Fruit fly (Drosophila melanogaster) whole organism, embryonic: ENCODE measurements around the gene CG43367.

Experiments used
- Asciz ChIP-seq: fragments of 200-800 bp; sonication (Bioruptor generic); optimal IDR thresholded peaks from 2 replicates; lab custom pipeline; 2017; ENCODE audit warnings: missing biosample characterization, mild to moderate bottlenecking, missing genetic modification characterization, missing genetic modification reagents
- Blimp-1 ChIP-seq: fragments of 200-800 bp; sonication (Bioruptor generic); optimal IDR thresholded peaks from 3 replicates; lab custom pipeline; 2018; ENCODE audit warnings: missing biosample characterization, missing genetic modification characterization, mild to moderate bottlenecking, moderate library complexity, missing genetic modification reagents
- CG10147 ChIP-seq: fragments of 200-800 bp; sonication (Bioruptor generic); optimal IDR thresholded peaks from 2 replicates; lab custom pipeline; 2019; ENCODE audit warnings: missing biosample characterization, mild to moderate bottlenecking, missing genetic modification characterization, moderate library complexity
- CG10209 ChIP-seq: fragments of 200-800 bp; sonication (Bioruptor generic); optimal IDR thresholded peaks from 3 replicates; lab custom pipeline; 2017; ENCODE audit warnings: missing biosample characterization, mild to moderate bottlenecking, missing genetic modification characterization, missing genetic modification reagents
- CG10462 ChIP-seq: fragments of 200-800 bp; sonication (Bioruptor generic); optimal IDR thresholded peaks from 2 replicates; lab custom pipeline; 2016; ENCODE audit warnings: missing biosample characterization, missing genetic modification characterization
- CG11723 ChIP-seq: fragments of 200-800 bp; sonication (Bioruptor generic); optimal IDR thresholded peaks from 2 replicates; lab custom pipeline; 2017; ENCODE audit warnings: missing biosample characterization, mild to moderate bottlenecking, missing genetic modification characterization
- CG16815 ChIP-seq: fragments of 200-800 bp; sonication (Bioruptor generic); optimal IDR thresholded peaks from 3 replicates; lab custom pipeline; 2017; ENCODE audit warnings: missing biosample characterization, mild to moderate bottlenecking, missing genetic modification characterization
- CG17568 ChIP-seq: fragments of 200-800 bp; sonication (Bioruptor generic); optimal IDR thresholded peaks from 2 replicates; lab custom pipeline; 2018; ENCODE audit warnings: missing biosample characterization, mild to moderate bottlenecking, missing genetic modification characterization, moderate library complexity
- CG31441 ChIP-seq: fragments of 200-800 bp; sonication (Bioruptor generic); IDR thresholded peaks from 2 replicates; pipeline ENCODE4 v1.3.6; 2022; ENCODE audit warnings: missing biosample characterization, missing genetic modification characterization
- CG3163 ChIP-seq: fragments of 200-800 bp; sonication (Bioruptor generic); optimal IDR thresholded peaks from 3 replicates; lab custom pipeline; 2016; ENCODE audit warnings: missing biosample characterization, missing genetic modification characterization
- CG5180 ChIP-seq: fragments of 200-800 bp; sonication (Bioruptor generic); optimal IDR thresholded peaks from 3 replicates; lab custom pipeline; 2017; ENCODE audit warnings: missing biosample characterization, missing genetic modification characterization, mild to moderate bottlenecking, moderate library complexity, missing genetic modification reagents
- CG6791 ChIP-seq: fragments of 200-800 bp; sonication (Bioruptor generic); IDR thresholded peaks from 3 replicates; pipeline ENCODE4 v1.3.6; 2022; ENCODE audit warnings: missing biosample characterization, missing genetic modification characterization; ENCODE audit not compliant: partially characterized antibody
- CTCF ChIP-seq: fragments of 200-800 bp; sonication (Bioruptor generic); optimal IDR thresholded peaks from 2 replicates; lab custom pipeline; 2017; ENCODE audit warnings: missing biosample characterization, mild to moderate bottlenecking, missing genetic modification characterization, moderate library complexity
- Dll ChIP-seq: fragments of 200-800 bp; sonication (Bioruptor generic); IDR thresholded peaks from 4 replicates; pipeline ENCODE4 v1.3.6; 2022; ENCODE audit warnings: missing biosample characterization, missing genetic modification characterization; ENCODE audit not compliant: partially characterized antibody
- Dp ChIP-seq: fragments of 200-800 bp; sonication (Bioruptor generic); optimal IDR thresholded peaks from 2 replicates; lab custom pipeline; 2018; ENCODE audit warnings: missing biosample characterization, mild to moderate bottlenecking, missing genetic modification characterization, moderate library complexity
- Drgx ChIP-seq: fragments of 200-800 bp; sonication (Bioruptor generic); IDR thresholded peaks from 2 replicates; pipeline ENCODE4 v1.3.6; 2022; ENCODE audit warnings: missing biosample characterization, missing genetic modification characterization
- E2f1 ChIP-seq: fragments of 200-800 bp; sonication (Bioruptor generic); IDR thresholded peaks from 2 replicates; pipeline ENCODE4 v1.3.6; 2022; ENCODE audit warnings: missing biosample characterization, missing genetic modification characterization
- HLHmδ ChIP-seq: fragments of 200-800 bp; sonication (Bioruptor generic); optimal IDR thresholded peaks from 2 replicates; lab custom pipeline; 2018; ENCODE audit warnings: missing biosample characterization, mild to moderate bottlenecking, missing genetic modification characterization, moderate library complexity
- Hr39 ChIP-seq: fragments of >200 bp; optimal IDR thresholded peaks from 2 replicates; lab custom pipeline; 2017
- Hsf ChIP-seq: fragments of 200-800 bp; sonication (Bioruptor generic); optimal IDR thresholded peaks from 3 replicates; lab custom pipeline; 2016; ENCODE audit warnings: missing biosample characterization, missing genetic modification characterization
- Jarid2 ChIP-seq: fragments of 200-800 bp; sonication (Bioruptor generic); optimal IDR thresholded peaks from 3 replicates; lab custom pipeline; 2017; ENCODE audit warnings: mild to moderate bottlenecking, missing biosample characterization, missing genetic modification reagents, missing genetic modification characterization
- Lim3 ChIP-seq: fragments of 200-800 bp; sonication (Bioruptor generic); IDR thresholded peaks from 2 replicates; pipeline ENCODE4 v1.3.6; 2022; ENCODE audit warnings: missing biosample characterization, missing genetic modification characterization
- Myb ChIP-seq: fragments of 200-800 bp; sonication (Bioruptor generic); optimal IDR thresholded peaks from 2 replicates; lab custom pipeline; 2016; ENCODE audit warnings: missing biosample characterization, missing genetic modification characterization
- Opbp ChIP-seq: fragments of 200-800 bp; sonication (Bioruptor generic); IDR thresholded peaks from 3 replicates; pipeline ENCODE4 v1.3.6; 2022; ENCODE audit warnings: missing biosample characterization, missing genetic modification characterization; ENCODE audit not compliant: partially characterized antibody
- Sin3A ChIP-seq: fragments of >200 bp; optimal IDR thresholded peaks from 2 replicates; lab custom pipeline; 2018
- Trl ChIP-seq, 3 experiments: fragments of >200 bp in 2 of 3; fragments of 200-800 bp in 1 of 3; sonication (Bioruptor generic) in 1 of 3; optimal IDR thresholded peaks; 2 replicates in 1 of 3; 3 replicates in 2 of 3; lab custom pipeline; 2016 to 2017; ENCODE audit warnings: missing biosample characterization in 1 of 3, missing genetic modification characterization in 1 of 3
- Xrp1 ChIP-seq: fragments of 200-800 bp; sonication (Bioruptor generic); IDR thresholded peaks from 2 replicates; pipeline ENCODE4 v1.3.6; 2022; ENCODE audit warnings: missing biosample characterization, missing genetic modification characterization
- abd-A ChIP-seq: fragments of 200-800 bp; sonication (Bioruptor generic); optimal IDR thresholded peaks from 3 replicates; lab custom pipeline; 2019; ENCODE audit warnings: missing biosample characterization, mild to moderate bottlenecking, missing genetic modification characterization, moderate library complexity
- amos ChIP-seq: fragments of 200-800 bp; sonication (Bioruptor generic); IDR thresholded peaks from 2 replicates; pipeline ENCODE4 v1.3.6; 2022; ENCODE audit warnings: missing biosample characterization, missing genetic modification characterization; ENCODE audit not compliant: partially characterized antibody
- ara ChIP-seq: fragments of 200-800 bp; sonication (Bioruptor generic); IDR thresholded peaks from 2 replicates; pipeline ENCODE4 v1.3.6; 2022; ENCODE audit warnings: missing biosample characterization, missing genetic modification characterization
- ato ChIP-seq: fragments of 200-800 bp; sonication (Bioruptor generic); IDR thresholded peaks from 2 replicates; pipeline ENCODE4 v1.3.6; 2022; ENCODE audit warnings: missing biosample characterization, missing genetic modification characterization; ENCODE audit not compliant: partially characterized antibody
- bbx ChIP-seq: fragments of 200-800 bp; sonication (Bioruptor generic); IDR thresholded peaks from 2 replicates; pipeline ENCODE4 v1.3.6; 2022; ENCODE audit warnings: missing biosample characterization, missing genetic modification characterization; ENCODE audit not compliant: partially characterized antibody
- chm ChIP-seq: fragments of 200-800 bp; sonication (Bioruptor generic); IDR thresholded peaks from 2 replicates; pipeline ENCODE4 v1.3.6; 2022; ENCODE audit warnings: missing biosample characterization, missing genetic modification characterization
- ci ChIP-seq: fragments of 200-800 bp; sonication (Bioruptor generic); IDR thresholded peaks from 3 replicates; pipeline ENCODE4 v1.3.6; 2022; ENCODE audit warnings: missing biosample characterization, missing genetic modification characterization
- crc ChIP-seq: fragments of 200-800 bp; sonication (Bioruptor generic); optimal IDR thresholded peaks from 2 replicates; lab custom pipeline; 2016; ENCODE audit warnings: missing biosample characterization, missing genetic modification characterization
- ewg ChIP-seq: fragments of 200-800 bp; sonication (Bioruptor generic); optimal IDR thresholded peaks from 3 replicates; lab custom pipeline; 2017; ENCODE audit warnings: mild to moderate bottlenecking, missing biosample characterization, missing genetic modification reagents, missing genetic modification characterization
- gcm ChIP-seq: fragments of 200-800 bp; sonication (Bioruptor generic); optimal IDR thresholded peaks from 2 replicates; lab custom pipeline; 2019; ENCODE audit warnings: missing biosample characterization, mild to moderate bottlenecking, missing genetic modification characterization, moderate library complexity
- ind ChIP-seq: fragments of 200-800 bp; sonication (Bioruptor generic); optimal IDR thresholded peaks from 3 replicates; lab custom pipeline; 2016; ENCODE audit warnings: missing biosample characterization, missing genetic modification characterization
- insv ChIP-seq, 2 experiments: fragments of 200-800 bp; sonication (Bioruptor generic); optimal IDR thresholded peaks; 3 replicates each; lab custom pipeline; 2016 to 2018; ENCODE audit warnings: missing biosample characterization in 2 of 2, missing genetic modification characterization in 2 of 2
- knrl ChIP-seq: fragments of 200-800 bp; sonication (Bioruptor generic); IDR thresholded peaks from 3 replicates; pipeline ENCODE4 v1.3.6; 2022; ENCODE audit warnings: missing biosample characterization, missing genetic modification characterization; ENCODE audit not compliant: partially characterized antibody
- oc ChIP-seq: fragments of 200-800 bp; sonication (Bioruptor generic); optimal IDR thresholded peaks from 2 replicates; lab custom pipeline; 2018; ENCODE audit warnings: missing biosample characterization, mild to moderate bottlenecking, missing genetic modification characterization, moderate library complexity
- otp ChIP-seq: fragments of 200-800 bp; sonication (Bioruptor generic); IDR thresholded peaks from 3 replicates; pipeline ENCODE4, ENCODE4 v1.3.6; 2022; ENCODE audit warnings: missing biosample characterization, missing genetic modification characterization
- prd ChIP-seq, 3 experiments: fragments of >200 bp in 2 of 3; fragments of 200-800 bp in 1 of 3; sonication (Bioruptor generic) in 1 of 3; optimal IDR thresholded peaks in 2 of 3; IDR thresholded peaks in 1 of 3; 2 replicates in 2 of 3; 3 replicates in 1 of 3; pipeline versions ENCODE4 v1.3.6 to Lab custom; 2017 to 2022; ENCODE audit warnings: missing biosample characterization in 1 of 3, missing genetic modification characterization in 1 of 3
- row ChIP-seq: fragments of 200-800 bp; sonication (Bioruptor generic); IDR thresholded peaks from 3 replicates; pipeline ENCODE4 v1.3.6; 2022; ENCODE audit warnings: missing biosample characterization, missing genetic modification characterization
- sens ChIP-seq: fragments of 200-800 bp; sonication (Bioruptor generic); peaks from one replicate; lab custom pipeline; 2016; ENCODE audit warnings: missing biosample characterization, missing genetic modification characterization
- sug ChIP-seq: fragments of 200-800 bp; optimal IDR thresholded peaks from 2 replicates; lab custom pipeline; 2019; ENCODE audit warnings: missing biosample characterization, mild to moderate bottlenecking, missing genetic modification characterization, moderate library complexity
- vvl ChIP-seq: fragments of 200-800 bp; sonication (Bioruptor generic); IDR thresholded peaks from 2 replicates; pipeline ENCODE4 v1.3.6; 2022; ENCODE audit warnings: missing biosample characterization, missing genetic modification characterization
- z ChIP-seq: fragments of 200-800 bp; sonication (Bioruptor generic); IDR thresholded peaks from 3 replicates; pipeline ENCODE4 v1.3.6; 2022; ENCODE audit warnings: missing biosample characterization, missing genetic modification characterization

The CG43367 gene

dm6 chr3L:4262384-4262783 is 68.6 kb downstream of the CG43367 start, which contains the start of the genes CG11586 and VhaM9.7-a (continued):
- TF ChIP-seq ewg (GFP tag; lab: Kevin White, UChicago) (peak; percentile 8), insv (GFP tag; optimal IDR thresholded peaks at IDR 0.05; lab: Kevin White, UChicago) (no peak), crc (GFP tag; lab: Kevin White, UChicago) (no peak), abd-A (tag; lab: Kevin White, UChicago) (peak; percentile 21), Drgx (GFP tag; lab: Robert Waterston, UW) (no peak), bbx (0 out of 2 replicates have a peak, but pooled peaks have one; percentile 9), CTCF (GFP tag; lab: Kevin White, UChicago) (peak; percentile 41), amos (GFP tag; lab: Robert Waterston, UW) (peak; percentile 41; the same call in 1 of the 2 replicates), Dll (GFP tag; lab: Robert Waterston, UW) (peak; percentile 78), CG16815 (GFP tag; lab: Kevin White, UChicago) (no peak), prd (optimal IDR thresholded peaks at IDR 0.05; lab: Kevin White, UChicago) (no peak), prd (GFP tag; IDR thresholded peaks at IDR 0.05; lab: Robert Waterston, UW) (no peak), z (GFP tag; lab: Robert Waterston, UW) (no peak), CG10209 (no peak), Sin3A (peak; percentile 19), ato (GFP tag; lab: Robert Waterston, UW) (0 out of 2 replicates have a peak, but pooled peaks have one; percentile 6), row (GFP tag; lab: Robert Waterston, UW) (peak; percentile 51), Dp (GFP tag; lab: Kevin White, UChicago) (peak; percentile 50), Asciz (GFP tag; lab: Kevin White, UChicago) (no peak), E2f1 (GFP tag; lab: Robert Waterston, UW) (no peak), CG10147 (no peak), Hr39 (no peak), Myb (GFP tag; lab: Kevin White, UChicago) (peak; percentile 68), CG31441 (0 out of 2 replicates have a peak, but pooled peaks have one; percentile 22), CG11723 (no peak), ind (peak; percentile 25), otp (GFP tag; lab: Robert Waterston, UW) (no peak)

- peak; percentile 23; the same call in 1 of the 3 replicates for TF ChIP-seq knrl (GFP tag; lab: Robert Waterston, UW)
- TF ChIP-seq Xrp1 (GFP tag; lab: Robert Waterston, UW): 0 out of 2 replicates have a peak, but pooled peaks have one; percentile 6
- peak; percentile 28 for TF ChIP-seq Jarid2 (GFP tag; lab: Kevin White, UChicago)
- peak; percentile 67 for TF ChIP-seq CG3163 (GFP tag; lab: Kevin White, UChicago)
- peak; percentile 27 for TF ChIP-seq CG10462 (GFP tag; lab: Kevin White, UChicago)
- 0 out of 2 replicates have a peak, but pooled peaks have one; percentile 47 for TF ChIP-seq vvl (GFP tag; lab: Robert Waterston, UW)
- peak in 1 of 2 experiments; percentile 64 for TF ChIP-seq Trl (optimal IDR thresholded peaks at IDR 0.05; lab: Kevin White, UChicago)
- TF ChIP-seq Trl (GFP tag; optimal IDR thresholded peaks at IDR 0.05; lab: Kevin White, UChicago): no peak
- 0 out of 3 replicates have a peak, but pooled peaks have one; percentile 36 for TF ChIP-seq Opbp (GFP tag; lab: Robert Waterston, UW)
- no peak for TF ChIP-seq gcm (GFP tag; lab: Kevin White, UChicago)
- TF ChIP-seq CG6791 (GFP tag; lab: Robert Waterston, UW): peak; percentile 47; the same call in 1 of the 3 replicates
- peak; percentile 76 for TF ChIP-seq Blimp-1 (GFP tag; lab: Kevin White, UChicago)
- no peak for TF ChIP-seq crc (GFP tag; lab: Kevin White, UChicago)
- TF ChIP-seq ci (GFP tag; lab: Robert Waterston, UW): 0 out of 3 replicates have a peak, but pooled peaks have one; percentile 9
- TF ChIP-seq CG17568 (GFP tag; lab: Kevin White, UChicago): no peak
- no peak for TF ChIP-seq Hsf (GFP tag; lab: Kevin White, UChicago)
- TF ChIP-seq oc: peak; percentile 55
- TF ChIP-seq sens (GFP tag; lab: Kevin White, UChicago): peak; percentile 67
- peak; percentile 48; the same call in 1 of the 2 replicates for TF ChIP-seq ara (GFP tag; lab: Robert Waterston, UW)
- peak; percentile 16 for TF ChIP-seq sug (tag; lab: Kevin White, UChicago)
- peak; percentile 15; the same call in 1 of the 2 replicates for TF ChIP-seq bbx
- TF ChIP-seq HLHmδ (GFP tag; lab: Kevin White, UChicago): peak; percentile 15
- no peak for TF ChIP-seq CG5180
- TF ChIP-seq chm: peak; percentile 46; the same call in 1 of the 2 replicates
- no peak for TF ChIP-seq Lim3 (GFP tag; lab: Robert Waterston, UW)
These were observed 69.7 kb downstream of the CG43367 start, which contains the start of gene CG1273 for dm6 chr3L:4263502-4263901. Gene CG1273 (plus strand): TSS chr3L:4263719.
